Fruit fly (Drosophila melanogaster): ENCODE results near the gene CG31176.

- TF ChIP-seq ttk (optimal IDR thresholded peaks at IDR 0.05): no peak
- no peak for TF ChIP-seq psq (optimal IDR thresholded peaks at IDR 0.05)
- TF ChIP-seq insv (optimal IDR thresholded peaks at IDR 0.05): no peak
- no peak for TF ChIP-seq h (optimal IDR thresholded peaks at IDR 0.05)
- no peak for TF ChIP-seq Sin3A (optimal IDR thresholded peaks at IDR 0.05)
- no peak for TF ChIP-seq Myc (optimal IDR thresholded peaks at IDR 0.05)
These were observed 38.8 kb upstream of the CG31176 start, which contains the start of gene CG42335 for dm6 chr3R:21758145-21758856.

Measured in Kc167 (cell line).